Worm (Caenorhabditis elegans): ENCODE measurements around the gene str-169.

ce11 chrIV:4975995-4976394, 30.1 kb downstream of the str-169 start, which contains the start of gene Y9C9A.16:
- TF ChIP-seq F13H6.1 (tag; optimal IDR thresholded peaks at IDR 0.05) (no peak), nhr-11 (tag; optimal IDR thresholded peaks at IDR 0.05) (no peak), lin-39 (tag; optimal IDR thresholded peaks at IDR 0.05) (no peak), aly-2 (tag; optimal IDR thresholded peaks at IDR 0.05) (no peak), sma-9 (GFP tag; optimal IDR thresholded peaks at IDR 0.05) (no peak), sma-9 (tag; optimal IDR thresholded peaks at IDR 0.05) (no peak), unc-62 (GFP tag; optimal IDR thresholded peaks at IDR 0.05) (no peak), zag-1 (tag; optimal IDR thresholded peaks at IDR 0.05) (no peak), unc-39 (tag; optimal IDR thresholded peaks at IDR 0.05) (no peak), ama-1 (optimal IDR thresholded peaks at IDR 0.05) (no peak), snpc-4 (tag; optimal IDR thresholded peaks at IDR 0.05) (no peak), nhr-21 (tag; optimal IDR thresholded peaks at IDR 0.05) (no peak), elt-3 (tag; optimal IDR thresholded peaks at IDR 0.05) (no peak), nhr-6 (tag; optimal IDR thresholded peaks at IDR 0.05) (no peak)

Data from whole organism, L2 larva.